Worm (Caenorhabditis elegans) whole organism, L1 larva: Measurements from ENCODE around the gene F28C6.5.

ENCODE experiments used
- C34B4.2 ChIP-seq: sonication (generic microtip); optimal IDR thresholded peaks from 2 replicates; lab custom pipeline; 2017; ENCODE audit warnings: mild to moderate bottlenecking, missing genetic modification characterization, missing compliant biosample characterization
- F16B12.6 ChIP-seq: fragments of 150-350 bp; optimal IDR thresholded peaks from 2 replicates; lab custom pipeline; 2014; ENCODE audit warnings: missing biosample characterization, missing genetic modification characterization
- Y116A8C.19 ChIP-seq: sonication (generic microtip); optimal IDR thresholded peaks from 2 replicates; lab custom pipeline; 2016; ENCODE audit warnings: missing compliant biosample characterization, missing genetic modification characterization, borderline replicate concordance
- aha-1 ChIP-seq: fragments of 150-350 bp; optimal IDR thresholded peaks from 2 replicates; lab custom pipeline; 2014; ENCODE audit warnings: missing biosample characterization, missing genetic modification characterization
- ceh-8 ChIP-seq: fragments of 200-800 bp; sonication (Bioruptor generic); optimal IDR thresholded peaks from 2 replicates; lab custom pipeline; 2018; ENCODE audit warnings: mild to moderate bottlenecking, missing genetic modification characterization, moderate library complexity, missing compliant biosample characterization
- ceh-90 ChIP-seq: sonication (generic microtip); optimal IDR thresholded peaks from 2 replicates; lab custom pipeline; 2016; ENCODE audit warnings: missing genetic modification characterization, missing compliant biosample characterization
- efl-1 ChIP-seq, 4 experiments: fragments of 150-350 bp; optimal IDR thresholded peaks in 3 of 4; peaks in 1 of 4; 1 replicate in 1 of 4; 2 replicates in 3 of 4; lab custom pipeline; 2014; ENCODE audit warnings: missing biosample characterization in 2 of 4, missing genetic modification characterization in 2 of 4, missing genetic modification reagents in 2 of 4
- egl-27 ChIP-seq, 2 experiments: fragments of 150-350 bp in 1 of 2; sonication (generic microtip); optimal IDR thresholded peaks; 3 replicates each; lab custom pipeline; 2017 to 2018; ENCODE audit warnings: missing biosample characterization in 2 of 2, missing genetic modification characterization in 2 of 2, missing genetic modification reagents in 2 of 2
- ets-5 ChIP-seq: fragments of 200-800 bp; sonication (Bioruptor generic); IDR thresholded peaks from 2 replicates; pipeline ENCODE4 v1.3.6; 2022; ENCODE audit warnings: missing genetic modification characterization, missing compliant biosample characterization
- fkh-4 ChIP-seq: sonication (generic microtip); optimal IDR thresholded peaks from 2 replicates; lab custom pipeline; 2016; ENCODE audit warnings: missing compliant biosample characterization, missing genetic modification characterization, borderline replicate concordance
- fkh-8 ChIP-seq: sonication (generic microtip); optimal IDR thresholded peaks from 2 replicates; lab custom pipeline; 2016; ENCODE audit warnings: mild to moderate bottlenecking, missing genetic modification characterization, missing compliant biosample characterization
- fos-1 ChIP-seq: fragments of 150-350 bp; optimal IDR thresholded peaks from 2 replicates; lab custom pipeline; 2014; ENCODE audit warnings: missing biosample characterization, missing genetic modification characterization
- hlh-4 ChIP-seq: sonication (generic microtip); optimal IDR thresholded peaks from 2 replicates; lab custom pipeline; 2016; ENCODE audit warnings: mild to moderate bottlenecking, missing genetic modification characterization, missing compliant biosample characterization
- lin-13 ChIP-seq: fragments of 150-350 bp; optimal IDR thresholded peaks from 2 replicates; lab custom pipeline; 2014; ENCODE audit warnings: missing biosample characterization, missing genetic modification reagents, missing genetic modification characterization
- lin-14 ChIP-seq: fragments of 200-800 bp; sonication (Bioruptor generic); optimal IDR thresholded peaks from 2 replicates; lab custom pipeline; 2018; ENCODE audit warnings: mild to moderate bottlenecking, missing genetic modification characterization, moderate library complexity, missing compliant biosample characterization
- lin-35 ChIP-seq, 2 experiments: fragments of 150-350 bp; optimal IDR thresholded peaks; 2 replicates each; lab custom pipeline; 2014; ENCODE audit warnings: missing biosample characterization in 2 of 2, missing genetic modification characterization in 2 of 2, missing genetic modification reagents in 2 of 2
- lin-39 ChIP-seq: fragments of 150-350 bp; optimal IDR thresholded peaks from 2 replicates; lab custom pipeline; 2014; ENCODE audit warnings: missing biosample characterization, missing genetic modification reagents, missing genetic modification characterization
- lir-3 ChIP-seq: sonication (generic microtip); optimal IDR thresholded peaks from 2 replicates; lab custom pipeline; 2016; ENCODE audit warnings: mild to moderate bottlenecking, missing genetic modification characterization, moderate library complexity, missing compliant biosample characterization; ENCODE audit not compliant: poor library complexity
- mab-9 ChIP-seq: fragments of 200-800 bp; sonication (Bioruptor generic); IDR thresholded peaks from 2 replicates; pipeline ENCODE4 v1.3.6; 2022; ENCODE audit warnings: missing genetic modification reagents, missing genetic modification characterization, missing compliant biosample characterization
- nhr-11 ChIP-seq: fragments of 150-350 bp; optimal IDR thresholded peaks from 2 replicates; lab custom pipeline; 2014; ENCODE audit warnings: missing biosample characterization, missing genetic modification characterization
- nhr-12 ChIP-seq: sonication (generic microtip); optimal IDR thresholded peaks from 2 replicates; lab custom pipeline; 2017; ENCODE audit warnings: missing biosample characterization, missing genetic modification characterization
- nhr-20 ChIP-seq: sonication (generic microtip); optimal IDR thresholded peaks from 2 replicates; lab custom pipeline; 2016; ENCODE audit warnings: mild to moderate bottlenecking, missing genetic modification characterization, missing compliant biosample characterization
- nhr-47 ChIP-seq: sonication (generic microtip); optimal IDR thresholded peaks from 2 replicates; lab custom pipeline; 2016; ENCODE audit warnings: mild to moderate bottlenecking, missing genetic modification characterization, moderate library complexity, missing compliant biosample characterization
- nhr-71 ChIP-seq: sonication (generic microtip); optimal IDR thresholded peaks from 2 replicates; lab custom pipeline; 2016; ENCODE audit warnings: mild to moderate bottlenecking, missing genetic modification characterization, moderate library complexity, missing compliant biosample characterization
- nhr-76 ChIP-seq: sonication (generic microtip); optimal IDR thresholded peaks from 2 replicates; lab custom pipeline; 2017; ENCODE audit warnings: missing biosample characterization, missing genetic modification characterization
- nhr-90 ChIP-seq: sonication (generic microtip); optimal IDR thresholded peaks from 2 replicates; lab custom pipeline; 2016; ENCODE audit warnings: mild to moderate bottlenecking, missing genetic modification characterization, missing compliant biosample characterization; ENCODE audit not compliant: poor library complexity
- pqm-1 ChIP-seq: sonication (generic microtip); optimal IDR thresholded peaks from 3 replicates; lab custom pipeline; 2017; ENCODE audit warnings: missing biosample characterization, missing genetic modification characterization
- sptf-1 ChIP-seq: fragments of 150-350 bp; optimal IDR thresholded peaks from 2 replicates; lab custom pipeline; 2014; ENCODE audit warnings: missing biosample characterization, missing genetic modification characterization
- sup-37 ChIP-seq: fragments of 200-800 bp; sonication (Bioruptor generic); optimal IDR thresholded peaks from 2 replicates; lab custom pipeline; 2018; ENCODE audit warnings: mild to moderate bottlenecking, missing genetic modification characterization, missing compliant biosample characterization
- tlp-1 ChIP-seq: fragments of 150-350 bp; optimal IDR thresholded peaks from 2 replicates; lab custom pipeline; 2014; ENCODE audit warnings: missing biosample characterization, missing genetic modification characterization
- unc-62 ChIP-seq: fragments of 150-350 bp; optimal IDR thresholded peaks from 2 replicates; lab custom pipeline; 2014; ENCODE audit warnings: missing biosample characterization, missing genetic modification reagents, missing genetic modification characterization
- unc-98 ChIP-seq: fragments of 200-800 bp; sonication (Bioruptor generic); IDR thresholded peaks from 2 replicates; pipeline ENCODE4 v1.3.6; 2022; ENCODE audit warnings: missing genetic modification characterization, missing compliant biosample characterization
- xbp-1 ChIP-seq: sonication (generic microtip); optimal IDR thresholded peaks from 2 replicates; lab custom pipeline; 2016; ENCODE audit warnings: missing genetic modification characterization, missing compliant biosample characterization
- zip-4 ChIP-seq: fragments of 200-800 bp; sonication (Bioruptor generic); optimal IDR thresholded peaks from 2 replicates; lab custom pipeline; 2018; ENCODE audit warnings: mild to moderate bottlenecking, missing genetic modification characterization, moderate library complexity, missing compliant biosample characterization
- ztf-11 ChIP-seq, 2 experiments: sonication (generic microtip); optimal IDR thresholded peaks; 2 replicates each; lab custom pipeline; 2016 to 2017; ENCODE audit warnings: missing genetic modification characterization in 2 of 2, missing biosample characterization in 1 of 2, missing compliant biosample characterization in 1 of 2
- ztf-4 ChIP-seq: fragments of 150-350 bp; optimal IDR thresholded peaks from 2 replicates; lab custom pipeline; 2014; ENCODE audit warnings: missing biosample characterization, missing genetic modification characterization

Gene F28C6.5

DNA sequence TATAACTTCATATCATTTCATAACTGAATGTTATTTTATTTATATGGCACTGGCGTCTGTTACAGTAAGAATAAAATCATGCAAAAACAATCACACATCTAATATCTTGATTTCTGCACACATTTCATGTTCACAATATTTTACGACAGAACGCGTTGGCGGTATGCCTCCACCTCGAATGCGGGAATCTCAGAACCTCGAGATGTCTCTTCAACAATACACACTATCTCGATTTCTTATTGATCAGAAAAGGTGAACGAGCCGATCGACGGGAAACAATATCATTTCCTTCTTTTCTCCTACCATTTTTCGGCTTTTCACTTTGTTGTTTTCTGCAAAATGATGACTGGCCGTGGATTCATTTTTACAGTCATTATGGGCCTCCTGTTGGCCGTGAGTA lies 8.3 kb downstream of the F28C6.5 start, which contains the start of gene F28C6.10:
Gene F28C6.10, plus strand, starts transcription at position 301 of the 400 bp plus-strand sequence.
- TF ChIP-seq nhr-90 (tag; lab: Kevin White, UChicago) (no peak), lin-39 (tag; lab: Kevin White, UChicago) (no peak), fkh-4 (tag; lab: Kevin White, UChicago) (no peak), efl-1 (optimal IDR thresholded peaks at IDR 0.05; lab: Kevin White, UChicago) (no peak), efl-1 (GFP tag; optimal IDR thresholded peaks at IDR 0.05 in 1 of 2; lab: Kevin White, UChicago) (no peak), nhr-76 (no peak), nhr-20 (tag; lab: Kevin White, UChicago) (no peak), fos-1 (tag; lab: Kevin White, UChicago) (no peak), lin-13 (GFP tag; lab: Kevin White, UChicago) (no peak), aha-1 (no peak), nhr-12 (no peak), sup-37 (GFP tag; lab: Kevin White, UChicago) (no peak), egl-27 (tag; optimal IDR thresholded peaks at IDR 0.05; lab: Kevin White, UChicago) (no peak)

DNA sequence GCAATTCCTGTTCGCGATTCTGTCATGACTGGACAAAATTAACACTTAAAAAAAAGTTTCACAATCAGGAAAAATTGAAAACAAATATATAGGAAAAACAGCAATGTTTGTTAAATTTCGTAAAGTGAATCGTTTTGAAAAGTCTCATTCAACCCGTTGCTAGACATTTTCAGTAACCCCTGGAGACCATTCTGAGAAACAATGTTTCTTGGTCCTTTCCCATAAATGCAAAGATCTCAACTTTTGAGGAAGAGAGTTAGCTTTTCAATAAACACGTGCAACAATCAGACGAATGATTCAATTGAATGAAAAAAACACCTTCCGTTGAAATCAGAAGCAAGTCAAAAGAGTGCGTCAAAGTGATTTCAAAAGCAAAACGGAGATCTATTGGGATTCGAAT lies 10.8 kb downstream of the F28C6.5 start, which contains the start of gene F28C6.9:
Gene F28C6.9, minus strand, starts transcription at position 101 of the 400 bp plus-strand sequence.
- no peak for TF ChIP-seq ztf-4 (tag; lab: Kevin White, UChicago)
- TF ChIP-seq Y116A8C.19 (tag; lab: Kevin White, UChicago) = no peak
- TF ChIP-seq tlp-1 = no peak
- TF ChIP-seq fkh-4 (tag; lab: Kevin White, UChicago) = no peak
- TF ChIP-seq unc-98 (GFP tag; lab: Robert Waterston, UW) = no peak
- TF ChIP-seq lir-3 (tag; lab: Kevin White, UChicago) = no peak
- TF ChIP-seq ztf-11 (tag; optimal IDR thresholded peaks at IDR 0.05; lab: Kevin White, UChicago) = no peak
- TF ChIP-seq egl-27 (tag; optimal IDR thresholded peaks at IDR 0.05; lab: Kevin White, UChicago) = no peak
- TF ChIP-seq C34B4.2 (tag; lab: Kevin White, UChicago) = no peak
- TF ChIP-seq efl-1 (optimal IDR thresholded peaks at IDR 0.05; lab: Kevin White, UChicago) = no peak
- TF ChIP-seq efl-1 (GFP tag; optimal IDR thresholded peaks at IDR 0.05 in 1 of 2; lab: Kevin White, UChicago) = no peak
- no peak for TF ChIP-seq lin-14 (GFP tag; lab: Kevin White, UChicago)

DNA sequence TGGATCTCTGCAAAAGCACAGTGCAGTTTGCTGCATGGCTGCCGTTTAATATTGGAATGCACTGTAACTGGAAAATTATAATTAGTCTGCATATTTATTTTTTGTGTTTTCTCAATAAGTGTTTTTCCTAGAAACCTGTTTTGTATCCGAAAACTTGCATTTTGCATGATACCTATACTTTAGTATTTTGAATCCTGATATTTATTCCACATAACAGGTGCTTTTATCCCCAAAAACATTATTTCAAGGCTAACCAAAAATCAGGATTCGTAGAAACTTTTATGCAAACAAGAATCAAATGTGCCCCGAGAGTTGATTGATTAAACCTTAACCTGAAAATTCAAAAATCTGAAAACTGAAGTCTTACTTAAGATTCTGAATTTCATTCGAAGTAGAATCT lies 11.3 kb downstream of the F28C6.5 start:
- TF ChIP-seq zip-4 (no peak), pqm-1 (tag; lab: Kevin White, UChicago) (no peak), hlh-4 (peak; percentile 93), lin-14 (GFP tag; lab: Kevin White, UChicago) (no peak), mab-9 (GFP tag; lab: Robert Waterston, UW) (no peak), nhr-47 (tag; lab: Kevin White, UChicago) (peak; percentile 15), nhr-71 (tag; lab: Kevin White, UChicago) (peak; percentile 15)

ce11 chrII:8611330-8611729 lies 12.0 kb downstream of the F28C6.5 start:
- TF ChIP-seq fos-1 (tag; lab: Kevin White, UChicago) (no peak), ets-5 (GFP tag; lab: Robert Waterston, UW) (no peak), ceh-8 (GFP tag; lab: Kevin White, UChicago) (peak; percentile 75), lin-35 (GFP tag; optimal IDR thresholded peaks at IDR 0.05; lab: Kevin White, UChicago) (no peak), nhr-47 (tag; lab: Kevin White, UChicago) (peak; percentile 0), fkh-8 (tag; lab: Kevin White, UChicago) (peak; percentile 23), nhr-71 (tag; lab: Kevin White, UChicago) (peak; percentile 9)
- TF ChIP-seq, all 84 proteins: peak for 4

DNA sequence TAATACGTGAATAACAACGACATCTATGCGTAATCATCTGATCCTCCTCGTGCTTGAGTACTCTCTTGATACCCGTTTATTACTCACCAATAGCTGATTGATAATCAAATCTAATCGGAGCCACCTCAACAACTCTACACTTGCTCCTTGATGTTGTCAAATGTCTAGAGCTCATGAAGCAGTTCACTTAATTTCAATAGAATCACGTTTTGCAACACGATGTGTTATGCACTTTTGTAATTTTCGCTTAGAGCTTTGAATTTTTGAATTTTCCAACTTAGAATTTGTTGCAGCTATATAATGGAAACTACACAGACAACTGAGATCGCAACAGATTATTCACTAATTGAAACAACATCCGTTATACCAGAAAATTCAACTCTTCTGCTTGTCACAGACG lies 13.2 kb downstream of the F28C6.5 start, which contains the start of gene T22C8.1:
Gene T22C8.1, plus strand, starts transcription at position 301 of the 400 bp plus-strand sequence.
- no peak for TF ChIP-seq xbp-1
- no peak for TF ChIP-seq ceh-90 (tag; lab: Kevin White, UChicago)
- no peak for TF ChIP-seq unc-62 (GFP tag; lab: Kevin White, UChicago)
- TF ChIP-seq nhr-11 (tag; lab: Kevin White, UChicago) = no peak
- TF ChIP-seq lin-13 (GFP tag; lab: Kevin White, UChicago) = no peak
- no peak for TF ChIP-seq tlp-1
- no peak for TF ChIP-seq mab-9 (GFP tag; lab: Robert Waterston, UW)
- TF ChIP-seq C34B4.2 (tag; lab: Kevin White, UChicago) = no peak
- TF ChIP-seq lin-35 (GFP tag; optimal IDR thresholded peaks at IDR 0.05; lab: Kevin White, UChicago) = no peak
- TF ChIP-seq sptf-1 = no peak
- TF ChIP-seq pqm-1 (tag; lab: Kevin White, UChicago) = no peak
- no peak for TF ChIP-seq F16B12.6 (tag; lab: Kevin White, UChicago)
- TF ChIP-seq, all 84 proteins: peak for 0
